Worm (Caenorhabditis elegans): ENCODE results near the gene sars-1.

ce11 chrIV:10017633-10018032 lies 14.1 kb downstream of the sars-1 start, which contains the start of gene F44D12.2:
- TF ChIP-seq nhr-76 (tag; optimal IDR thresholded peaks at IDR 0.05) = no peak
- TF ChIP-seq unc-39 (tag; optimal IDR thresholded peaks at IDR 0.05) = no peak
- TF ChIP-seq pha-4 (tag; optimal IDR thresholded peaks at IDR 0.05) = peak; percentile 22
- TF ChIP-seq ZK546.5 (tag; optimal IDR thresholded peaks at IDR 0.05) = no peak
- TF ChIP-seq nhr-25 (tag; optimal IDR thresholded peaks at IDR 0.05) = no peak
- TF ChIP-seq ceh-9 (tag; optimal IDR thresholded peaks at IDR 0.05) = no peak
